Worm (Caenorhabditis elegans): ENCODE measurements around the gene cutl-22.
A peak's percentile ranks its signal among the peaks of the same experiment; 100 is the strongest.

Gene cutl-22

ce11 chrV:1112658-1113057, 28.9 kb upstream of the cutl-22 start, which contains the start of gene Y50D4B.1:
Gene Y50D4B.1 (plus strand): TSS chrV:1112958.
- TF ChIP-seq elt-3 (tag; optimal IDR thresholded peaks at IDR 0.05) (no peak), mdl-1 (tag; optimal IDR thresholded peaks at IDR 0.05) (no peak), lin-39 (tag; optimal IDR thresholded peaks at IDR 0.05) (no peak), lsy-12 (tag; optimal IDR thresholded peaks at IDR 0.05) (no peak), fkh-2 (tag; optimal IDR thresholded peaks at IDR 0.05) (no peak), ceh-9 (tag; optimal IDR thresholded peaks at IDR 0.05) (no peak), unc-39 (tag; optimal IDR thresholded peaks at IDR 0.05) (no peak), ztf-4 (tag; optimal IDR thresholded peaks at IDR 0.05) (no peak)

- no peak for TF ChIP-seq lsy-12 (tag; optimal IDR thresholded peaks at IDR 0.05)
- TF ChIP-seq elt-2 (tag; optimal IDR thresholded peaks at IDR 0.05), result no peak
- TF ChIP-seq nhr-25 (tag; optimal IDR thresholded peaks at IDR 0.05), result no peak
- TF ChIP-seq lin-39 (tag; optimal IDR thresholded peaks at IDR 0.05), result no peak
- TF ChIP-seq sea-2 (GFP tag; optimal IDR thresholded peaks at IDR 0.05), result no peak
- TF ChIP-seq tbx-2 (tag; optimal IDR thresholded peaks at IDR 0.05), result no peak
- no peak for TF ChIP-seq elt-1 (tag; optimal IDR thresholded peaks at IDR 0.05)
- TF ChIP-seq mdl-1 (tag; optimal IDR thresholded peaks at IDR 0.05), result no peak
- no peak for TF ChIP-seq jun-1 (tag; optimal IDR thresholded peaks at IDR 0.05)
- TF ChIP-seq R02D3.7 (tag; optimal IDR thresholded peaks at IDR 0.05), result no peak
- TF ChIP-seq nhr-237 (tag; optimal IDR thresholded peaks at IDR 0.05), result no peak
- no peak for TF ChIP-seq nfya-1 (tag; optimal IDR thresholded peaks at IDR 0.05; ENCODE audit: insufficient read depth)
- TF ChIP-seq pqm-1 (tag; optimal IDR thresholded peaks at IDR 0.05), result no peak
Measured at ce11 chrV:1120101-1120500, 21.4 kb upstream of the cutl-22 start.

- TF ChIP-seq pqm-1 (tag; optimal IDR thresholded peaks at IDR 0.05) (no peak), eor-1 (tag; optimal IDR thresholded peaks at IDR 0.05) (no peak), zag-1 (tag; optimal IDR thresholded peaks at IDR 0.05) (no peak), lsy-12 (tag; optimal IDR thresholded peaks at IDR 0.05) (no peak), elt-2 (tag; optimal IDR thresholded peaks at IDR 0.05) (peak; percentile 49), nhr-237 (tag; optimal IDR thresholded peaks at IDR 0.05) (no peak), ZK546.5 (tag; optimal IDR thresholded peaks at IDR 0.05) (no peak)
Measured at ce11 chrV:1131880-1132623, 9.5 kb upstream of the cutl-22 start, which contains the start of gene W07B8.4. Gene W07B8.4 (minus strand): TSS chrV:1131930.

- TF ChIP-seq elt-2 (tag; optimal IDR thresholded peaks at IDR 0.05) (peak; percentile 3), pqm-1 (tag; optimal IDR thresholded peaks at IDR 0.05) (peak; percentile 13), nhr-28 (tag; optimal IDR thresholded peaks at IDR 0.05) (no peak), lsy-12 (tag; optimal IDR thresholded peaks at IDR 0.05) (no peak), elt-3 (tag; optimal IDR thresholded peaks at IDR 0.05) (no peak), snpc-4 (tag; optimal IDR thresholded peaks at IDR 0.05) (no peak)
Measured at ce11 chrV:1133223-1133622, 8.3 kb upstream of the cutl-22 start.

ce11 chrV:1133840-1134239, 7.7 kb upstream of the cutl-22 start, which contains the start of gene cpr-5:
Gene cpr-5 (minus strand): TSS chrV:1134036.
- TF ChIP-seq elt-2 (tag; optimal IDR thresholded peaks at IDR 0.05) (peak; percentile 84), pqm-1 (tag; optimal IDR thresholded peaks at IDR 0.05) (peak; percentile 32), eor-1 (tag; optimal IDR thresholded peaks at IDR 0.05) (no peak)

- TF ChIP-seq daf-12 (tag; optimal IDR thresholded peaks at IDR 0.05) (no peak), nhr-11 (tag; optimal IDR thresholded peaks at IDR 0.05) (no peak), tbx-2 (tag; optimal IDR thresholded peaks at IDR 0.05) (no peak), nhr-77 (tag; optimal IDR thresholded peaks at IDR 0.05) (no peak), ztf-11 (tag; optimal IDR thresholded peaks at IDR 0.05) (no peak), jun-1 (tag; optimal IDR thresholded peaks at IDR 0.05) (no peak), ceh-82 (tag; optimal IDR thresholded peaks at IDR 0.05) (no peak), ztf-4 (tag; optimal IDR thresholded peaks at IDR 0.05) (no peak), nhr-67 (tag; optimal IDR thresholded peaks at IDR 0.05) (no peak), nhr-76 (tag; optimal IDR thresholded peaks at IDR 0.05) (no peak), lin-39 (tag; optimal IDR thresholded peaks at IDR 0.05) (no peak), hmg-11 (tag; optimal IDR thresholded peaks at IDR 0.05) (no peak)
Measured at ce11 chrV:1134302-1134701, 7.2 kb upstream of the cutl-22 start, which contains the start of gene cpr-8. Gene cpr-8 (plus strand): TSS chrV:1134602.
